Fruit fly (Drosophila melanogaster): Measurements from ENCODE around the gene Ype.
A peak's percentile ranks its signal among the peaks of the same experiment; 100 is the strongest.

DNA sequence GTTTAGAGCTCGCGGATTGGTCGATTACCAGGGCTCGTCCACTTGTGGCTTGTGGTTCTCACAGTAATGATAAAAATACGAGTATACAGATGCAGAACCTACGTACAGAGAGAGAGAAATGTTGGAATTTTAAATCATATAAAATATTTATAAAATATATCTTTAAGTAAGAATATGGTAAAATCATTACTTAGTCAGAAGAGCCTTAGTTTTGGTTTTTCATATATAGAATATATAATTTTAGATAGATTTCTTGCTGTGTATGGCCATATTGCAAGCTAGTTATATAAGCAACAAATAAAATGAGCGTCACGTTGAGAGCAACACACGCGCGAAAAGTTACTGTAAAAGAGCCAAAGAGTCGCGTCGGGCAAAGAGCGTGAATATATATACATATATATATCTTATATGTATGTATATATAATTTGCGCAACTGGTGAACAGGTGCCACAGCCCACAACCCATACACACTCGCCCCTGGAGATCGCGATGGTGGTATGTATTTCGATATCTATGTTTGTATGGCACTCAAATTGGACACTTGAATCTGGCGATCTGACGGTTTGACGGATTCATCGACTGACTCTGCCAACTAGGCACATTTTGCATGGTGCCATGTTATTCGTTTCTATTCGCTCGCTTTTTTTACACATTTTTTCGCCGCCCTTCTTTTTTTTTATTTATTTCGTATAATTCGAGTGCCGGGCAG is 3.4 kb upstream of the Ype start:
- TF ChIP-seq CG15336 (GFP tag; IDR thresholded peaks at IDR 0.05) (peak; percentile 89), dsx (GFP tag; optimal IDR thresholded peaks at IDR 0.05; ENCODE audit: poor library complexity, severe bottlenecking) (peak; percentile 72)
